Fruit fly (Drosophila melanogaster): ENCODE data around the gene CG34039.
A peak's percentile ranks its signal among the peaks of the same experiment; 100 is the strongest.

CG34039 gene

dm6 chr3L:14559659-14560058 is at the start of gene CG34039:
CG34039 (plus strand) TSS chr3L:14560000.
- TF ChIP-seq CG32264 (GFP tag; optimal IDR thresholded peaks at IDR 0.05) (no peak), Rel (GFP tag; optimal IDR thresholded peaks at IDR 0.05) (no peak), Rel (tag; optimal IDR thresholded peaks at IDR 0.05) (peak; percentile 76), ey (GFP tag; optimal IDR thresholded peaks at IDR 0.05) (no peak), Hnf4 (GFP tag; optimal IDR thresholded peaks at IDR 0.05) (peak; percentile 21), h (GFP tag; optimal IDR thresholded peaks at IDR 0.05) (peak; percentile 10), tai (GFP tag; optimal IDR thresholded peaks at IDR 0.05) (peak; percentile 55), brk (GFP tag; optimal IDR thresholded peaks at IDR 0.05) (peak; percentile 60), dsf (GFP tag; optimal IDR thresholded peaks at IDR 0.05; ENCODE audit: borderline replicate concordance) (no peak)

dm6 chr3L:14513286-14513685 is 46.5 kb upstream of the CG34039 start:
- peak; percentile 6 for TF ChIP-seq brk (GFP tag; optimal IDR thresholded peaks at IDR 0.05)
- TF ChIP-seq Jra (GFP tag; optimal IDR thresholded peaks at IDR 0.05): no peak
- no peak for TF ChIP-seq ey (GFP tag; optimal IDR thresholded peaks at IDR 0.05)
- TF ChIP-seq br (GFP tag; optimal IDR thresholded peaks at IDR 0.05): no peak
- peak; percentile 53 for TF ChIP-seq Myc (optimal IDR thresholded peaks at IDR 0.05)
- no peak for TF ChIP-seq Hr78 (GFP tag; optimal IDR thresholded peaks at IDR 0.05)
- TF ChIP-seq dl (GFP tag; optimal IDR thresholded peaks at IDR 0.05; ENCODE audit: insufficient read depth in 1 of 2, partially characterized antibody in 2 of 2): no peak

- TF ChIP-seq tai (GFP tag; optimal IDR thresholded peaks at IDR 0.05) (no peak), Mio (GFP tag; optimal IDR thresholded peaks at IDR 0.05) (no peak), Myc (optimal IDR thresholded peaks at IDR 0.05) (no peak), Vsx2 (GFP tag; optimal IDR thresholded peaks at IDR 0.05; ENCODE audit: partially characterized antibody) (no peak), psq (GFP tag; optimal IDR thresholded peaks at IDR 0.05) (no peak), dsf (GFP tag; optimal IDR thresholded peaks at IDR 0.05; ENCODE audit: borderline replicate concordance) (no peak), Dif (GFP tag; optimal IDR thresholded peaks at IDR 0.05; ENCODE audit: partially characterized antibody) (no peak), br (GFP tag; optimal IDR thresholded peaks at IDR 0.05) (no peak), Dfd (GFP tag; optimal IDR thresholded peaks at IDR 0.05) (no peak), CrebA (GFP tag; optimal IDR thresholded peaks at IDR 0.05; ENCODE audit: borderline replicate concordance) (no peak), GATAd (GFP tag; optimal IDR thresholded peaks at IDR 0.05) (no peak), usp (GFP tag; optimal IDR thresholded peaks at IDR 0.05) (no peak), woc (GFP tag; optimal IDR thresholded peaks at IDR 0.05) (no peak), rgr (GFP tag; optimal IDR thresholded peaks at IDR 0.05) (no peak), brk (GFP tag; optimal IDR thresholded peaks at IDR 0.05) (no peak), Abd-B (GFP tag; optimal IDR thresholded peaks at IDR 0.05) (no peak), jim (GFP tag; optimal IDR thresholded peaks at IDR 0.05) (no peak), HLH106 (tag; optimal IDR thresholded peaks at IDR 0.05) (no peak)
Measured at dm6 chr3L:14515690-14516089, 44.1 kb upstream of the CG34039 start.

dm6 chr3L:14517525-14517924 is 42.3 kb upstream of the CG34039 start, which contains the start of gene CG9592:
CG9592 (plus strand) TSS chr3L:14517825.
- no peak for TF ChIP-seq Dfd (GFP tag; optimal IDR thresholded peaks at IDR 0.05)
- no peak for TF ChIP-seq GATAd (GFP tag; optimal IDR thresholded peaks at IDR 0.05)
- TF ChIP-seq Sp1 (GFP tag; optimal IDR thresholded peaks at IDR 0.05): no peak

- no peak for TF ChIP-seq CrebA (GFP tag; optimal IDR thresholded peaks at IDR 0.05; ENCODE audit: borderline replicate concordance)
- TF ChIP-seq usp (GFP tag; optimal IDR thresholded peaks at IDR 0.05): no peak
- TF ChIP-seq jim (GFP tag; optimal IDR thresholded peaks at IDR 0.05): no peak
- no peak for TF ChIP-seq Dif (GFP tag; optimal IDR thresholded peaks at IDR 0.05; ENCODE audit: partially characterized antibody)
- no peak for TF ChIP-seq h (GFP tag; optimal IDR thresholded peaks at IDR 0.05)
- TF ChIP-seq N (GFP tag; optimal IDR thresholded peaks at IDR 0.05): no peak
- no peak for TF ChIP-seq Rel (GFP tag; optimal IDR thresholded peaks at IDR 0.05)
- TF ChIP-seq Rel (tag; optimal IDR thresholded peaks at IDR 0.05): no peak
- TF ChIP-seq sage (GFP tag; optimal IDR thresholded peaks at IDR 0.05): no peak
- TF ChIP-seq Hr83 (GFP tag; optimal IDR thresholded peaks at IDR 0.05; ENCODE audit: poor library complexity, severe bottlenecking): no peak
- TF ChIP-seq dsf (GFP tag; optimal IDR thresholded peaks at IDR 0.05; ENCODE audit: borderline replicate concordance): no peak
- TF ChIP-seq foxo (GFP tag; optimal IDR thresholded peaks at IDR 0.05): no peak
- TF ChIP-seq ey (GFP tag; optimal IDR thresholded peaks at IDR 0.05): no peak
- no peak for TF ChIP-seq Jra (GFP tag; optimal IDR thresholded peaks at IDR 0.05)
- no peak for TF ChIP-seq GATAd (GFP tag; optimal IDR thresholded peaks at IDR 0.05)
- TF ChIP-seq fru (GFP tag; optimal IDR thresholded peaks at IDR 0.05): no peak
- TF ChIP-seq Hr78 (GFP tag; optimal IDR thresholded peaks at IDR 0.05): no peak
- TF ChIP-seq woc (GFP tag; optimal IDR thresholded peaks at IDR 0.05): no peak
- TF ChIP-seq brk (GFP tag; optimal IDR thresholded peaks at IDR 0.05): no peak
Measured at dm6 chr3L:14521590-14521989, 38.2 kb upstream of the CG34039 start, which contains the start of gene CG4613. CG4613 (minus strand) TSS chr3L:14521690.
